Fruit fly (Drosophila melanogaster) whole organism, embryonic: ENCODE data around the gene Snx1.

Experiments
- Ada2b ChIP-seq: fragments of 200-800 bp; sonication (Bioruptor generic); IDR thresholded peaks from 2 replicates; pipeline ENCODE4 v1.3.6; 2022; ENCODE audit warnings: missing biosample characterization, missing genetic modification characterization
- CG10209 ChIP-seq: fragments of 200-800 bp; sonication (Bioruptor generic); optimal IDR thresholded peaks from 3 replicates; lab custom pipeline; 2017; ENCODE audit warnings: missing biosample characterization, mild to moderate bottlenecking, missing genetic modification characterization, missing genetic modification reagents
- CG11085 ChIP-seq: fragments of 200-800 bp; sonication (Bioruptor generic); IDR thresholded peaks from 2 replicates; pipeline ENCODE4 v1.3.6; 2022; ENCODE audit warnings: missing biosample characterization, missing genetic modification characterization
- CG11093 ChIP-seq: fragments of 200-800 bp; sonication (Bioruptor generic); IDR thresholded peaks from 3 replicates; pipeline ENCODE4 v1.3.6; 2022; ENCODE audit warnings: missing biosample characterization, missing genetic modification characterization
- CG12744 ChIP-seq: fragments of 200-800 bp; sonication (Bioruptor generic); optimal IDR thresholded peaks from 2 replicates; lab custom pipeline; 2016; ENCODE audit warnings: missing biosample characterization, missing genetic modification characterization
- CG14441 ChIP-seq: fragments of 200-800 bp; sonication (Bioruptor generic); IDR thresholded peaks from 2 replicates; pipeline ENCODE4 v1.3.6; 2022; ENCODE audit warnings: missing biosample characterization, missing genetic modification characterization
- CG15269 ChIP-seq: fragments of 200-800 bp; sonication (Bioruptor generic); optimal IDR thresholded peaks from 2 replicates; lab custom pipeline; 2018; ENCODE audit warnings: missing biosample characterization, mild to moderate bottlenecking, missing genetic modification characterization, moderate library complexity
- CG15514 ChIP-seq: fragments of 200-800 bp; sonication (Bioruptor generic); optimal IDR thresholded peaks from 3 replicates; lab custom pipeline; 2017; ENCODE audit warnings: missing biosample characterization, missing genetic modification characterization, mild to moderate bottlenecking, moderate library complexity, missing genetic modification reagents
- CG1603 ChIP-seq: fragments of 200-800 bp; sonication (Bioruptor generic); optimal IDR thresholded peaks from 2 replicates; lab custom pipeline; 2019; ENCODE audit warnings: missing biosample characterization, mild to moderate bottlenecking, missing genetic modification characterization, moderate library complexity
- CG18599 ChIP-seq: fragments of 200-800 bp; sonication (Bioruptor generic); optimal IDR thresholded peaks from 3 replicates; lab custom pipeline; 2017; ENCODE audit warnings: missing biosample characterization, missing genetic modification characterization, mild to moderate bottlenecking, moderate library complexity, missing genetic modification reagents
- CG3065 ChIP-seq: fragments of 200-800 bp; sonication (Bioruptor generic); optimal IDR thresholded peaks from 2 replicates; lab custom pipeline; 2016; ENCODE audit warnings: missing biosample characterization, missing genetic modification characterization
- CG32772 ChIP-seq: fragments of 200-800 bp; sonication (Bioruptor generic); IDR thresholded peaks from 2 replicates; pipeline ENCODE4 v1.3.6; 2022; ENCODE audit warnings: missing biosample characterization, missing genetic modification characterization
- CG33213 ChIP-seq: fragments of 200-800 bp; sonication (Bioruptor generic); optimal IDR thresholded peaks from 3 replicates; lab custom pipeline; 2016; ENCODE audit warnings: missing biosample characterization, missing genetic modification characterization
- CG34422 ChIP-seq: fragments of 200-800 bp; sonication (Bioruptor generic); IDR thresholded peaks from 3 replicates; pipeline ENCODE4 v1.3.6; 2022; ENCODE audit warnings: missing biosample characterization, missing genetic modification characterization
- CG3847 ChIP-seq: fragments of 200-800 bp; sonication (Bioruptor generic); IDR thresholded peaks from 2 replicates; pipeline ENCODE4 v1.3.6; 2022; ENCODE audit warnings: missing biosample characterization, missing genetic modification characterization
- CG4424 ChIP-seq: fragments of 200-800 bp; sonication (Bioruptor generic); optimal IDR thresholded peaks from 3 replicates; lab custom pipeline; 2016; ENCODE audit warnings: missing biosample characterization, missing genetic modification characterization
- CG4707 ChIP-seq: fragments of 200-800 bp; sonication (Bioruptor generic); optimal IDR thresholded peaks from 2 replicates; lab custom pipeline; 2018; ENCODE audit warnings: missing biosample characterization, mild to moderate bottlenecking, missing genetic modification characterization, moderate library complexity
- CG4820 ChIP-seq: fragments of 200-800 bp; sonication (Bioruptor generic); optimal IDR thresholded peaks from 3 replicates; lab custom pipeline; 2016; ENCODE audit warnings: missing biosample characterization, missing genetic modification characterization
- CG6175 ChIP-seq: fragments of 200-800 bp; sonication (Bioruptor generic); IDR thresholded peaks from 3 replicates; pipeline ENCODE4 v1.3.6; 2022; ENCODE audit warnings: missing biosample characterization, missing genetic modification characterization
- CG8089 ChIP-seq: fragments of 200-800 bp; sonication (Bioruptor generic); optimal IDR thresholded peaks from 3 replicates; lab custom pipeline; 2016; ENCODE audit warnings: missing biosample characterization, missing genetic modification characterization
- CG8924 ChIP-seq: fragments of 200-800 bp; optimal IDR thresholded peaks from 3 replicates; lab custom pipeline; 2019; ENCODE audit warnings: missing biosample characterization, mild to moderate bottlenecking, missing genetic modification characterization, moderate library complexity
- CG9797 ChIP-seq: fragments of 200-800 bp; sonication (Bioruptor generic); optimal IDR thresholded peaks from 3 replicates; lab custom pipeline; 2018; ENCODE audit warnings: missing biosample characterization, mild to moderate bottlenecking, missing genetic modification characterization
- CG9876 ChIP-seq: fragments of 200-800 bp; sonication (Bioruptor generic); optimal IDR thresholded peaks from 2 replicates; lab custom pipeline; 2016; ENCODE audit warnings: missing biosample characterization, missing genetic modification characterization
- ERR ChIP-seq: fragments of 200-800 bp; sonication (Bioruptor generic); optimal IDR thresholded peaks from 2 replicates; lab custom pipeline; 2016; ENCODE audit warnings: missing biosample characterization, missing genetic modification characterization
- Fer3 ChIP-seq: fragments of 200-800 bp; sonication (Bioruptor generic); optimal IDR thresholded peaks from 2 replicates; lab custom pipeline; 2018; ENCODE audit warnings: missing biosample characterization, mild to moderate bottlenecking, missing genetic modification characterization, moderate library complexity
- H15 ChIP-seq: fragments of 200-800 bp; sonication (Bioruptor generic); IDR thresholded peaks from 3 replicates; pipeline ENCODE4 v1.3.6; 2022; ENCODE audit warnings: missing biosample characterization, missing genetic modification characterization
- HLH54F ChIP-seq: fragments of 200-800 bp; sonication (Bioruptor generic); optimal IDR thresholded peaks from 3 replicates; lab custom pipeline; 2016; ENCODE audit warnings: missing biosample characterization, missing genetic modification characterization
- Hr3 ChIP-seq: fragments of 200-800 bp; sonication (Bioruptor generic); optimal IDR thresholded peaks from 3 replicates; lab custom pipeline; 2016; ENCODE audit warnings: missing biosample characterization, missing genetic modification characterization
- Nf-YA ChIP-seq: fragments of 200-800 bp; sonication (Bioruptor generic); IDR thresholded peaks from 2 replicates; pipeline ENCODE4 v1.3.6; 2022; ENCODE audit warnings: missing biosample characterization, missing genetic modification characterization
- ap ChIP-seq: fragments of 200-800 bp; sonication (Bioruptor generic); IDR thresholded peaks from 2 replicates; pipeline ENCODE4 v1.3.6; 2022; ENCODE audit warnings: missing biosample characterization, missing genetic modification characterization
- ash1 ChIP-seq: fragments of 200-800 bp; sonication (Bioruptor generic); optimal IDR thresholded peaks from 2 replicates; lab custom pipeline; 2018; ENCODE audit warnings: missing biosample characterization, mild to moderate bottlenecking, missing genetic modification characterization
- bcd ChIP-seq: fragments of 200-800 bp; sonication (Bioruptor generic); optimal IDR thresholded peaks from 2 replicates; lab custom pipeline; 2017; ENCODE audit warnings: missing biosample characterization, mild to moderate bottlenecking, missing genetic modification characterization
- cad ChIP-seq: fragments of >200 bp; optimal IDR thresholded peaks from 2 replicates; lab custom pipeline; 2017; ENCODE audit warnings: missing biosample characterization, missing genetic modification characterization
- cg ChIP-seq: fragments of 200-800 bp; sonication (Bioruptor generic); optimal IDR thresholded peaks from 3 replicates; lab custom pipeline; 2019; ENCODE audit warnings: missing biosample characterization, mild to moderate bottlenecking, missing genetic modification characterization, moderate library complexity
- chm ChIP-seq: fragments of 200-800 bp; sonication (Bioruptor generic); IDR thresholded peaks from 2 replicates; pipeline ENCODE4 v1.3.6; 2022; ENCODE audit warnings: missing biosample characterization, missing genetic modification characterization
- crol ChIP-seq: fragments of 200-800 bp; sonication (Bioruptor generic); IDR thresholded peaks from 2 replicates; pipeline ENCODE4 v1.3.6; 2022; ENCODE audit warnings: missing biosample characterization, missing genetic modification characterization
- danr ChIP-seq: fragments of 200-800 bp; sonication (Bioruptor generic); IDR thresholded peaks from 2 replicates; pipeline ENCODE4 v1.3.6; 2022; ENCODE audit warnings: missing biosample characterization, missing genetic modification characterization
- fu2 ChIP-seq: fragments of 200-800 bp; sonication (Bioruptor generic); optimal IDR thresholded peaks from 2 replicates; lab custom pipeline; 2016; ENCODE audit warnings: missing biosample characterization, missing genetic modification characterization
- h ChIP-seq: fragments of >200 bp; optimal IDR thresholded peaks from 2 replicates; lab custom pipeline; 2017
- kah ChIP-seq: fragments of 200-800 bp; sonication (Bioruptor generic); optimal IDR thresholded peaks from 2 replicates; lab custom pipeline; 2018; ENCODE audit warnings: missing biosample characterization, mild to moderate bottlenecking, missing genetic modification characterization
- klu ChIP-seq: fragments of 200-800 bp; sonication (Bioruptor generic); IDR thresholded peaks from 2 replicates; pipeline ENCODE4 v1.3.6; 2022; ENCODE audit warnings: missing biosample characterization, missing genetic modification characterization
- lmd ChIP-seq: fragments of 200-800 bp; sonication (Bioruptor generic); IDR thresholded peaks from 2 replicates; pipeline ENCODE4 v1.3.6; 2022; ENCODE audit warnings: missing biosample characterization, missing genetic modification characterization
- lola ChIP-seq, 3 experiments: fragments of >200 bp in 2 of 3; fragments of 200-800 bp in 1 of 3; sonication (Bioruptor generic) in 1 of 3; optimal IDR thresholded peaks; 2 replicates each; lab custom pipeline; 2017 to 2019; ENCODE audit warnings: missing biosample characterization in 3 of 3, missing genetic modification characterization in 3 of 3, mild to moderate bottlenecking in 1 of 3, moderate library complexity in 1 of 3
- luna ChIP-seq: fragments of 200-800 bp; sonication (Bioruptor generic); optimal IDR thresholded peaks from 2 replicates; lab custom pipeline; 2016; ENCODE audit warnings: missing biosample characterization, missing genetic modification characterization
- phol ChIP-seq: fragments of 200-800 bp; sonication (Bioruptor generic); optimal IDR thresholded peaks from 3 replicates; lab custom pipeline; 2018; ENCODE audit warnings: missing biosample characterization, mild to moderate bottlenecking, missing genetic modification characterization, moderate library complexity
- row ChIP-seq: fragments of 200-800 bp; sonication (Bioruptor generic); IDR thresholded peaks from 3 replicates; pipeline ENCODE4 v1.3.6; 2022; ENCODE audit warnings: missing biosample characterization, missing genetic modification characterization
- schlank ChIP-seq: fragments of 200-800 bp; sonication (Bioruptor generic); optimal IDR thresholded peaks from 2 replicates; lab custom pipeline; 2018; ENCODE audit warnings: missing biosample characterization, mild to moderate bottlenecking, missing genetic modification characterization
- sens ChIP-seq: fragments of 200-800 bp; sonication (Bioruptor generic); peaks from one replicate; lab custom pipeline; 2016; ENCODE audit warnings: missing biosample characterization, missing genetic modification characterization
- slbo ChIP-seq: fragments of 200-800 bp; sonication (Bioruptor generic); IDR thresholded peaks from 2 replicates; pipeline ENCODE4 v1.3.6; 2022; ENCODE audit warnings: missing biosample characterization, missing genetic modification characterization
- tgo ChIP-seq: fragments of 200-800 bp; sonication (Bioruptor generic); IDR thresholded peaks from 3 replicates; pipeline ENCODE4 v1.3.6; 2022; ENCODE audit warnings: missing biosample characterization, missing genetic modification characterization
- wor ChIP-seq: fragments of 200-800 bp; sonication (Bioruptor generic); IDR thresholded peaks from 2 replicates; pipeline ENCODE4 v1.3.6; 2022; ENCODE audit warnings: missing biosample characterization, missing genetic modification characterization
- zfh1 ChIP-seq: fragments of 200-800 bp; sonication (Bioruptor generic); IDR thresholded peaks from 3 replicates; pipeline ENCODE4 v1.3.6; 2022; ENCODE audit warnings: missing biosample characterization, missing genetic modification characterization

Gene Snx1

DNA sequence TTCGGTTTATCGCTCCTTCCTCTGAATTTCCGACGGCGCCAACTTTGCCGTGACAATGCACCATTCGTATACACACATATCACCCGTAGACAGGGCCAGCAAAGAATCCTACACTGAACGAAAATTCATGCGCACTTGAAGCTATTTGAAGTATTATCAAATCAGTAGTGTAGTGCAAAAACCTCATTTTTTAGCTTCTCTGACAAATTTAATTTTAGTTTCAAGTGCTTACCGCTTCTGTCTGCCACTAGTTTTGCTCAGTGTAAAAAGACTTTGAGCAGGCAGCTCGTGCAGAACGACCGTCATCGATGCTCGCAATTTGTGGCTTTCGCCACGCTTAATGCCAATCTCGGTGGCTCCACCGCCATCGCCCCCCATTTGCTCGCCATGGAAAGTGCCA, 4.7 kb upstream of the Snx1 start (continued):
- TF ChIP-seq CG11085 (GFP tag; lab: Robert Waterston, UW) (0 out of 2 replicates have a peak, but pooled peaks have one; percentile 34), CG34422 (GFP tag; lab: Robert Waterston, UW) (0 out of 3 replicates have a peak, but pooled peaks have one; percentile 44), CG33213 (GFP tag; lab: Kevin White, UChicago) (peak; percentile 15), row (GFP tag; lab: Robert Waterston, UW) (peak; percentile 39), Nf-YA (GFP tag; lab: Robert Waterston, UW) (peak; percentile 38; the same call in 1 of the 2 replicates), Ada2b (GFP tag; lab: Robert Waterston, UW) (peak; percentile 73), CG8924 (no peak), cad (no peak), chm (GFP tag; lab: Robert Waterston, UW) (0 out of 2 replicates have a peak, but pooled peaks have one; percentile 44), CG3847 (peak; percentile 45; the same call in 1 of the 2 replicates), ERR (GFP tag; lab: Kevin White, UChicago) (peak; percentile 22), CG8089 (GFP tag; lab: Kevin White, UChicago) (peak; percentile 18), klu (GFP tag; lab: Robert Waterston, UW) (0 out of 2 replicates have a peak, but pooled peaks have one; percentile 27), sens (peak; percentile 81), kah (GFP tag; lab: Kevin White, UChicago) (no peak), lmd (GFP tag; lab: Robert Waterston, UW) (peak; percentile 58; the same call in 1 of the 2 replicates), CG9797 (no peak), zfh1 (GFP tag; lab: Robert Waterston, UW) (peak; percentile 55; the same call in 2 of the 3 replicates), tgo (GFP tag; lab: Robert Waterston, UW) (peak; percentile 47; the same call in 2 of the 3 replicates), CG9876 (GFP tag; lab: Kevin White, UChicago) (no peak), CG3065 (no peak), CG4707 (GFP tag; lab: Kevin White, UChicago) (no peak), bcd (no peak), CG15514 (peak; percentile 28), phol (tag; lab: Kevin White, UChicago) (peak; percentile 48), Hr3 (GFP tag; lab: Kevin White, UChicago) (peak; percentile 32), CG6175 (GFP tag; lab: Robert Waterston, UW) (no peak), CG14441 (peak; percentile 68), CG32772 (GFP tag; lab: Robert Waterston, UW) (peak; percentile 50), crol (no peak), Fer3 (tag; lab: Kevin White, UChicago) (peak; percentile 18), slbo (GFP tag; lab: Robert Waterston, UW) (peak; percentile 9; the same call in 1 of the 2 replicates), CG1603 (tag; lab: Kevin White, UChicago) (peak; percentile 72), CG12744 (GFP tag; lab: Kevin White, UChicago) (no peak), lola (GFP tag; optimal IDR thresholded peaks at IDR 0.05; lab: Kevin White, UChicago) (peak in 1 of 3 experiments; percentile 15), CG10209 (GFP tag; lab: Kevin White, UChicago) (peak; percentile 51), CG18599 (GFP tag; lab: Kevin White, UChicago) (no peak), danr (GFP tag; lab: Robert Waterston, UW) (0 out of 2 replicates have a peak, but pooled peaks have one; percentile 26), ap (GFP tag; lab: Robert Waterston, UW) (0 out of 2 replicates have a peak, but pooled peaks have one; percentile 19), schlank (tag; lab: Kevin White, UChicago) (no peak), h (lab: Kevin White, UChicago) (no peak), H15 (GFP tag; lab: Robert Waterston, UW) (0 out of 3 replicates have a peak, but pooled peaks have one; percentile 27), CG4820 (GFP tag; lab: Kevin White, UChicago) (peak; percentile 28), CG11093 (no peak), HLH54F (GFP tag; lab: Kevin White, UChicago) (peak; percentile 9), wor (GFP tag; lab: Robert Waterston, UW) (0 out of 2 replicates have a peak, but pooled peaks have one; percentile 21), cg (no peak), fu2 (GFP tag; lab: Kevin White, UChicago) (peak; percentile 17), CG15269 (peak; percentile 36), luna (no peak), ash1 (no peak), CG4424 (GFP tag; lab: Kevin White, UChicago) (peak; percentile 23)
